Fruit fly (Drosophila melanogaster): ENCODE data around the gene comm2.

The comm2 gene

dm6 chr3L:15715788-15716503 lies 16.3 kb upstream of the comm2 start, which contains the start of gene CG42571 (continued):
- peak; percentile 61 for TF ChIP-seq CG1529 (GFP tag; optimal IDR thresholded peaks at IDR 0.05)
- no peak for TF ChIP-seq CG3726 (GFP tag; IDR thresholded peaks at IDR 0.05)
- no peak for TF ChIP-seq CG11456 (GFP tag; IDR thresholded peaks at IDR 0.05)
- no peak for TF ChIP-seq E2f2 (GFP tag; IDR thresholded peaks at IDR 0.05)
- peak; percentile 44 for TF ChIP-seq CG18764 (GFP tag; optimal IDR thresholded peaks at IDR 0.05)
- no peak for TF ChIP-seq mam (GFP tag; optimal IDR thresholded peaks at IDR 0.05)
- TF ChIP-seq Hr78 (GFP tag; optimal IDR thresholded peaks at IDR 0.05): peak in 1 of 2 experiments; percentile 72
- no peak for TF ChIP-seq CG13296 (GFP tag; optimal IDR thresholded peaks at IDR 0.05)
- TF ChIP-seq croc (GFP tag; conservative IDR thresholded peaks at IDR 0.05): no peak
- TF ChIP-seq unpg (GFP tag; optimal IDR thresholded peaks at IDR 0.05): peak; percentile 32
- TF ChIP-seq chm (GFP tag; IDR thresholded peaks at IDR 0.05): peak; percentile 50; the same call in 1 of the 2 replicates
- TF ChIP-seq C15 (GFP tag; IDR thresholded peaks at IDR 0.05): no peak
- no peak for TF ChIP-seq Taf1 (GFP tag; IDR thresholded peaks at IDR 0.05)
- TF ChIP-seq CG1603 (tag; optimal IDR thresholded peaks at IDR 0.05): peak; percentile 68
- 0 out of 2 replicates have a peak, but pooled peaks have one; percentile 21 for TF ChIP-seq Oaz (GFP tag; IDR thresholded peaks at IDR 0.05)
- TF ChIP-seq scrt (GFP tag; optimal IDR thresholded peaks at IDR 0.05): no peak
- no peak for TF ChIP-seq slp2 (GFP tag; optimal IDR thresholded peaks at IDR 0.05)
- no peak for TF ChIP-seq Ets65A (GFP tag)
- TF ChIP-seq CG2202 (tag; optimal IDR thresholded peaks at IDR 0.05): peak; percentile 72
- peak; percentile 76 for TF ChIP-seq CG3407 (GFP tag; optimal IDR thresholded peaks at IDR 0.05)
- TF ChIP-seq Ptx1 (GFP tag; IDR thresholded peaks at IDR 0.05): no peak
- TF ChIP-seq odd (GFP tag; optimal IDR thresholded peaks at IDR 0.05): peak; percentile 53
- TF ChIP-seq CG43689 (GFP tag; IDR thresholded peaks at IDR 0.05): no peak
- TF ChIP-seq cwo (GFP tag; optimal IDR thresholded peaks at IDR 0.05): no peak
- no peak for TF ChIP-seq hkb (optimal IDR thresholded peaks at IDR 0.05)
- peak; percentile 70 for TF ChIP-seq hkb (GFP tag; IDR thresholded peaks at IDR 0.05)
- TF ChIP-seq btn (GFP tag; optimal IDR thresholded peaks at IDR 0.05): peak; percentile 59
- TF ChIP-seq CTCF (GFP tag; optimal IDR thresholded peaks at IDR 0.05): peak; percentile 24
- TF ChIP-seq grau (tag; optimal IDR thresholded peaks at IDR 0.05): peak; percentile 65
- no peak for TF ChIP-seq Deaf1 (tag; optimal IDR thresholded peaks at IDR 0.05)
- no peak for TF ChIP-seq chn (GFP tag; optimal IDR thresholded peaks at IDR 0.05)
- TF ChIP-seq run (tag; optimal IDR thresholded peaks at IDR 0.05): no peak
- no peak for TF ChIP-seq CG15073 (GFP tag; optimal IDR thresholded peaks at IDR 0.05)
- peak; percentile 49 for TF ChIP-seq bab2 (GFP tag; optimal IDR thresholded peaks at IDR 0.05)
- peak; percentile 78 for TF ChIP-seq Xrp1 (GFP tag; IDR thresholded peaks at IDR 0.05)
- TF ChIP-seq gsb-n (tag; optimal IDR thresholded peaks at IDR 0.05): peak; percentile 70
- TF ChIP-seq HHEX (GFP tag; optimal IDR thresholded peaks at IDR 0.05): peak; percentile 28
- TF ChIP-seq CG17802 (tag; optimal IDR thresholded peaks at IDR 0.05): peak; percentile 38
- TF ChIP-seq dm (GFP tag; optimal IDR thresholded peaks at IDR 0.05): no peak
- peak; percentile 67 for TF ChIP-seq CG7745 (tag; optimal IDR thresholded peaks at IDR 0.05)
- peak; percentile 87 for TF ChIP-seq Med (GFP tag)
- TF ChIP-seq Hr51 (GFP tag; optimal IDR thresholded peaks at IDR 0.05): no peak
- TF ChIP-seq CG7556 (GFP tag; optimal IDR thresholded peaks at IDR 0.05): peak; percentile 9
- TF ChIP-seq CG2678 (tag; optimal IDR thresholded peaks at IDR 0.05): peak; percentile 32
- no peak for TF ChIP-seq CG9932 (GFP tag; IDR thresholded peaks at IDR 0.05)
- no peak for TF ChIP-seq Hr3 (GFP tag; optimal IDR thresholded peaks at IDR 0.05)
- TF ChIP-seq dmrt11E (tag; optimal IDR thresholded peaks at IDR 0.05): peak; percentile 51
- peak; percentile 52 for TF ChIP-seq CG17359 (tag; optimal IDR thresholded peaks at IDR 0.05)
- TF ChIP-seq Gug (GFP tag; IDR thresholded peaks at IDR 0.05): no peak
- no peak for TF ChIP-seq CG1602 (GFP tag; optimal IDR thresholded peaks at IDR 0.05)
- peak in 1 of 3 experiments; percentile 31 for TF ChIP-seq lola (GFP tag; optimal IDR thresholded peaks at IDR 0.05)
